Worm (Caenorhabditis elegans) whole organism, L4 larva: ENCODE measurements around the gene marc-2.

ENCODE experiments used
- D1046.2 ChIP-seq: fragments of 200-800 bp; sonication (Bioruptor generic); IDR thresholded peaks from 2 replicates; pipeline ENCODE4 v1.3.6; 2022; ENCODE audit warnings: missing genetic modification characterization, missing compliant biosample characterization
- F10B5.3 ChIP-seq: sonication (generic microtip); optimal IDR thresholded peaks from 2 replicates; lab custom pipeline; 2016; ENCODE audit warnings: mild to moderate bottlenecking, missing genetic modification characterization, missing compliant biosample characterization
- F26F4.8 ChIP-seq: fragments of 200-800 bp; sonication (Bioruptor generic); conservative IDR thresholded peaks from 2 replicates; pipeline ENCODE4 v1.3.6; 2022; ENCODE audit warnings: missing genetic modification characterization, missing compliant biosample characterization
- F49E8.2 ChIP-seq: sonication (generic microtip); optimal IDR thresholded peaks from 2 replicates; lab custom pipeline; 2016; ENCODE audit warnings: missing compliant biosample characterization, mild to moderate bottlenecking, missing genetic modification characterization, borderline replicate concordance
- Y5F2A.4 ChIP-seq: fragments of 200-800 bp; sonication (Bioruptor generic); optimal IDR thresholded peaks from 2 replicates; lab custom pipeline; 2018; ENCODE audit warnings: mild to moderate bottlenecking, missing genetic modification characterization, missing compliant biosample characterization
- ceh-28 ChIP-seq: fragments of 150-350 bp; optimal IDR thresholded peaks from 2 replicates; lab custom pipeline; 2014; ENCODE audit warnings: missing biosample characterization, missing genetic modification reagents, missing genetic modification characterization
- ceh-62 ChIP-seq: sonication (generic microtip); optimal IDR thresholded peaks from 2 replicates; lab custom pipeline; 2017; ENCODE audit warnings: missing biosample characterization, missing genetic modification characterization
- cey-2 ChIP-seq: sonication (generic microtip); optimal IDR thresholded peaks from 3 replicates; lab custom pipeline; 2017; ENCODE audit warnings: missing genetic modification characterization, mild to moderate bottlenecking, missing compliant biosample characterization, antibody characterized with exemption, borderline replicate concordance; ENCODE audit not compliant: insufficient read depth
- ctbp-1 ChIP-seq: fragments of 200-800 bp; sonication (Bioruptor generic); IDR thresholded peaks from 2 replicates; pipeline ENCODE4 v1.3.6; 2022; ENCODE audit warnings: missing genetic modification reagents, missing genetic modification characterization, missing compliant biosample characterization
- dve-1 ChIP-seq: sonication (generic microtip); optimal IDR thresholded peaks from 2 replicates; lab custom pipeline; 2017; ENCODE audit warnings: antibody characterized with exemption, mild to moderate bottlenecking, missing genetic modification characterization, missing compliant biosample characterization; ENCODE audit not compliant: insufficient read depth
- egl-27 ChIP-seq: sonication (generic microtip); optimal IDR thresholded peaks from 3 replicates; lab custom pipeline; 2017; ENCODE audit warnings: missing biosample characterization, missing genetic modification reagents, missing genetic modification characterization
- fos-1 ChIP-seq: fragments of 150-350 bp; optimal IDR thresholded peaks from 2 replicates; lab custom pipeline; 2014; ENCODE audit warnings: missing biosample characterization, missing genetic modification characterization
- gei-8 ChIP-seq: fragments of 200-800 bp; sonication (Bioruptor generic); optimal IDR thresholded peaks from 2 replicates; lab custom pipeline; 2018; ENCODE audit warnings: mild to moderate bottlenecking, missing genetic modification characterization, missing compliant biosample characterization
- hlh-11 ChIP-seq: fragments of 200-800 bp; sonication (Bioruptor generic); optimal IDR thresholded peaks from 2 replicates; lab custom pipeline; 2018; ENCODE audit warnings: mild to moderate bottlenecking, missing genetic modification characterization, missing compliant biosample characterization
- hmg-1.1 ChIP-seq: fragments of 200-800 bp; sonication (Bioruptor generic); IDR thresholded peaks from 2 replicates; pipeline ENCODE4 v1.3.6; 2022; ENCODE audit warnings: missing genetic modification reagents, missing genetic modification characterization, missing compliant biosample characterization
- lim-7 ChIP-seq: fragments of 200-800 bp; sonication (Bioruptor generic); IDR thresholded peaks from 2 replicates; pipeline ENCODE4 v1.3.6; 2022; ENCODE audit warnings: missing genetic modification characterization, missing compliant biosample characterization
- lin-38 ChIP-seq: fragments of 200-800 bp; sonication (Bioruptor generic); IDR thresholded peaks from 2 replicates; pipeline ENCODE4 v1.3.6; 2022; ENCODE audit warnings: missing genetic modification reagents, missing genetic modification characterization, missing compliant biosample characterization
- nhr-41 ChIP-seq: fragments of 200-800 bp; sonication (Bioruptor generic); IDR thresholded peaks from 2 replicates; pipeline ENCODE4 v1.3.6; 2022; ENCODE audit warnings: missing genetic modification reagents, missing genetic modification characterization, missing compliant biosample characterization
- nhr-42 ChIP-seq: fragments of 200-800 bp; sonication (Bioruptor generic); IDR thresholded peaks from 2 replicates; pipeline ENCODE4 v1.3.6; 2022; ENCODE audit warnings: missing genetic modification characterization, missing compliant biosample characterization
- nhr-76 ChIP-seq: fragments of 150-350 bp; optimal IDR thresholded peaks from 2 replicates; lab custom pipeline; 2014; ENCODE audit warnings: missing biosample characterization, missing genetic modification characterization
- nhr-77 ChIP-seq: fragments of 150-350 bp; optimal IDR thresholded peaks from 2 replicates; lab custom pipeline; 2014; ENCODE audit warnings: missing biosample characterization, missing genetic modification characterization
- pha-4 ChIP-seq, 2 experiments: fragments of 150-350 bp in 1 of 2; fragments of 200-800 bp in 1 of 2; sonication (Bioruptor generic) in 1 of 2; IDR thresholded peaks in 1 of 2; optimal IDR thresholded peaks in 1 of 2; 2 replicates each; pipeline versions ENCODE4 v1.3.6 to Lab custom; 2014 to 2022; ENCODE audit warnings: missing genetic modification characterization in 2 of 2, missing genetic modification reagents in 2 of 2, missing biosample characterization in 1 of 2, missing compliant biosample characterization in 1 of 2
- pqm-1 ChIP-seq: sonication (generic microtip); optimal IDR thresholded peaks from 2 replicates; lab custom pipeline; 2017; ENCODE audit warnings: missing biosample characterization, missing genetic modification characterization
- saeg-2 ChIP-seq: fragments of 200-800 bp; sonication (Bioruptor generic); IDR thresholded peaks from 2 replicates; pipeline ENCODE4 v1.3.6; 2022; ENCODE audit warnings: missing genetic modification reagents, missing genetic modification characterization, missing compliant biosample characterization
- sdz-12 ChIP-seq: fragments of 200-800 bp; sonication (Bioruptor generic); optimal IDR thresholded peaks from 2 replicates; lab custom pipeline; 2018; ENCODE audit warnings: mild to moderate bottlenecking, missing genetic modification characterization, missing compliant biosample characterization
- set-16 ChIP-seq: fragments of 200-800 bp; sonication (Bioruptor generic); IDR thresholded peaks from 2 replicates; pipeline ENCODE4 v1.3.6; 2022; ENCODE audit warnings: missing genetic modification reagents, missing genetic modification characterization, missing compliant biosample characterization
- tra-1 ChIP-seq: fragments of 200-800 bp; sonication (Bioruptor generic); IDR thresholded peaks from 2 replicates; pipeline ENCODE4 v1.3.6; 2022; ENCODE audit warnings: missing genetic modification reagents, missing genetic modification characterization, missing compliant biosample characterization
- unc-130 ChIP-seq: sonication (generic microtip); optimal IDR thresholded peaks from 2 replicates; lab custom pipeline; 2016; ENCODE audit warnings: missing genetic modification reagents, missing genetic modification characterization, missing compliant biosample characterization
- unc-62 ChIP-seq, 3 experiments: fragments of 150-350 bp in 1 of 3; sonication (generic microtip); optimal IDR thresholded peaks in 2 of 3; peaks in 1 of 3; 1 replicate in 1 of 3; 2 replicates in 2 of 3; lab custom pipeline; 2014 to 2017; ENCODE audit warnings: missing biosample characterization in 3 of 3, missing genetic modification characterization in 3 of 3, missing genetic modification reagents in 3 of 3, missing genotype in 1 of 3
- zfp-2 ChIP-seq: sonication (generic microtip); optimal IDR thresholded peaks from 2 replicates; lab custom pipeline; 2016; ENCODE audit warnings: mild to moderate bottlenecking, missing genetic modification characterization, missing compliant biosample characterization
- zfp-3 ChIP-seq: fragments of 200-800 bp; sonication (Bioruptor generic); conservative IDR thresholded peaks from 2 replicates; pipeline ENCODE4 v1.3.6; 2022; ENCODE audit warnings: missing genetic modification reagents, missing genetic modification characterization, missing compliant biosample characterization
- zip-2 ChIP-seq: fragments of 150-350 bp; optimal IDR thresholded peaks from 2 replicates; lab custom pipeline; 2014; ENCODE audit warnings: missing biosample characterization, missing genetic modification characterization
- ztf-11 ChIP-seq: fragments of 150-350 bp; optimal IDR thresholded peaks from 2 replicates; lab custom pipeline; 2014; ENCODE audit warnings: missing biosample characterization, missing genetic modification characterization

marc-2 gene

ce11 chrII:10646901-10647566 is 13.8 kb downstream of the marc-2 start, which contains the start of gene M28.10:
TSS of gene M28.10 (plus strand) at chrII:10647516.
- TF ChIP-seq hlh-11 (tag; lab: Kevin White, UChicago) (peak; percentile 10), unc-62 (GFP tag; optimal IDR thresholded peaks at IDR 0.05 in 1 of 2; lab: Kevin White, UChicago) (peak in 1 of 2 experiments; percentile 97), unc-62 (tag; optimal IDR thresholded peaks at IDR 0.05; lab: Kevin White, UChicago) (no peak), F26F4.8 (GFP tag; lab: Robert Waterston, UW) (no peak), ctbp-1 (GFP tag; lab: Robert Waterston, UW) (no peak), tra-1 (GFP tag; lab: Robert Waterston, UW) (no peak), unc-130 (GFP tag; lab: Kevin White, UChicago) (no peak), set-16 (GFP tag; lab: Robert Waterston, UW) (no peak), nhr-42 (no peak), egl-27 (tag; lab: Kevin White, UChicago) (no peak), fos-1 (tag; lab: Kevin White, UChicago) (no peak), pqm-1 (tag; lab: Kevin White, UChicago) (peak; percentile 15), lim-7 (no peak), ceh-28 (tag; lab: Kevin White, UChicago) (no peak), zip-2 (tag; lab: Kevin White, UChicago) (no peak)

- TF ChIP-seq zfp-3 (GFP tag; lab: Robert Waterston, UW) (no peak), nhr-42 (no peak), D1046.2 (GFP tag; lab: Robert Waterston, UW) (no peak), nhr-77 (tag; lab: Kevin White, UChicago) (no peak), lin-38 (GFP tag; lab: Robert Waterston, UW) (no peak), ceh-62 (tag; lab: Kevin White, UChicago) (no peak), F49E8.2 (tag; lab: Kevin White, UChicago) (no peak), hmg-1.1 (GFP tag; lab: Robert Waterston, UW) (no peak), Y5F2A.4 (no peak), saeg-2 (GFP tag; lab: Robert Waterston, UW) (no peak), nhr-41 (GFP tag; lab: Robert Waterston, UW) (no peak), sdz-12 (GFP tag; lab: Kevin White, UChicago) (no peak), unc-62 (GFP tag; optimal IDR thresholded peaks at IDR 0.05 in 1 of 2; lab: Kevin White, UChicago) (no peak), unc-62 (tag; optimal IDR thresholded peaks at IDR 0.05; lab: Kevin White, UChicago) (no peak), nhr-76 (tag; lab: Kevin White, UChicago) (no peak), ztf-11 (tag; lab: Kevin White, UChicago) (no peak), pha-4 (GFP tag; IDR thresholded peaks at IDR 0.05; lab: Robert Waterston, UW) (no peak), pha-4 (tag; optimal IDR thresholded peaks at IDR 0.05; lab: Kevin White, UChicago) (no peak), ceh-28 (tag; lab: Kevin White, UChicago) (no peak), tra-1 (GFP tag; lab: Robert Waterston, UW) (no peak), dve-1 (no peak), gei-8 (GFP tag; lab: Kevin White, UChicago) (no peak)
Measured at ce11 chrII:10643403-10643802, 17.4 kb downstream of the marc-2 start, which contains the start of gene M28.4. TSS of gene M28.4 (plus strand) at chrII:10643703.

ce11 chrII:10639110-10639509 is 21.7 kb downstream of the marc-2 start, which contains the start of gene M28.9:
TSS of gene M28.9 (plus strand) at chrII:10639410.
- no peak for TF ChIP-seq zfp-2 (tag; lab: Kevin White, UChicago)
- TF ChIP-seq unc-62 (GFP tag; optimal IDR thresholded peaks at IDR 0.05 in 1 of 2; lab: Kevin White, UChicago) = peak in 1 of 2 experiments; percentile 40
- no peak for TF ChIP-seq unc-62 (tag; optimal IDR thresholded peaks at IDR 0.05; lab: Kevin White, UChicago)
- no peak for TF ChIP-seq cey-2
- no peak for TF ChIP-seq F10B5.3 (tag; lab: Kevin White, UChicago)
